Worm (Caenorhabditis elegans): ENCODE results near the gene Y53F4B.25.

ce11 chrII:15089896-15090230, 46.1 kb upstream of the Y53F4B.25 start, which contains the start of gene Y53F4B.21:
- no peak for TF ChIP-seq flt-1 (GFP tag; IDR thresholded peaks at IDR 0.05)
- TF ChIP-seq ztf-29 (GFP tag; IDR thresholded peaks at IDR 0.05) = no peak
- TF ChIP-seq cog-1 (tag; optimal IDR thresholded peaks at IDR 0.05) = no peak
